Worm (Caenorhabditis elegans) whole organism, L3 larva: ENCODE results near the gene syx-6.

ENCODE experiments used
- aly-2 ChIP-seq: fragments of 150-350 bp; optimal IDR thresholded peaks from 2 replicates; lab custom pipeline; 2014; ENCODE audit warnings: missing biosample characterization, missing genetic modification characterization
- ama-1 ChIP-seq: fragments of 150-350 bp; optimal IDR thresholded peaks from 2 replicates; lab custom pipeline; 2018
- lin-15B ChIP-seq: fragments of 150-350 bp; optimal IDR thresholded peaks from 2 replicates; lab custom pipeline; 2014; ENCODE audit warnings: missing biosample characterization, missing genetic modification characterization
- nhr-11 ChIP-seq: fragments of 150-350 bp; optimal IDR thresholded peaks from 2 replicates; lab custom pipeline; 2014; ENCODE audit warnings: missing biosample characterization, missing genetic modification characterization
- nhr-12 ChIP-seq: fragments of 150-350 bp; optimal IDR thresholded peaks from 2 replicates; lab custom pipeline; 2014; ENCODE audit warnings: missing biosample characterization, missing genetic modification characterization
- pha-4 ChIP-seq: fragments of 150-350 bp; optimal IDR thresholded peaks from 2 replicates; lab custom pipeline; 2014; ENCODE audit warnings: missing biosample characterization, missing genetic modification reagents, missing genetic modification characterization
- pqm-1 ChIP-seq: fragments of 150-350 bp; optimal IDR thresholded peaks from 2 replicates; lab custom pipeline; 2017; ENCODE audit warnings: missing biosample characterization, missing genetic modification characterization, inconsistent platforms
- skn-1 ChIP-seq: fragments of 150-350 bp; optimal IDR thresholded peaks from 2 replicates; lab custom pipeline; 2014; ENCODE audit warnings: missing biosample characterization, missing genetic modification characterization
- unc-62 ChIP-seq: fragments of 150-350 bp; sonication (generic microtip); optimal IDR thresholded peaks from 4 replicates; lab custom pipeline; 2014; ENCODE audit warnings: missing biosample characterization, missing genetic modification reagents, missing genetic modification characterization
- zag-1 ChIP-seq: fragments of 150-350 bp; optimal IDR thresholded peaks from 2 replicates; lab custom pipeline; 2014; ENCODE audit warnings: missing biosample characterization, missing genetic modification characterization

DNA sequence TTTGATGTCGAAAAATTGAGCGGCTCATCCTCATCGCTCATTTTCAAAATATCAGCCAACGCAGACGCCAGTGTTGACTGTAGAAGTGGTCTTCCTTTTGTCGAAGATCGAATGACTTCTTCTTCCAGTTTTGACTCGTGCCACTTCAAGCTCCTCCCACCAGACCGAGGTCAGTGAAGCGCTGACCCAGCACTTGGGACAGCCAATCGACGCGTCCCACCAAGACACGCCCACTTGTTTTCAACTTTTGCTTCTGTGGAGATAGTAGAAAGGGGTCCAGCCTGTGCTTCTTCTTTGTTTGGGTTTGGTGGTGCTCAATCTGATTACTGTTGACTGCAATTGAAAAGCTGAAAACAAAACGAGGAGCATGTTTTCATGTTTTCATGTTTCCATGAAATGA is 34.9 kb downstream of the syx-6 start, which contains the start of gene fax-1:
- TF ChIP-seq aly-2 (tag; lab: Kevin White, UChicago) (no peak), nhr-12 (no peak), pqm-1 (tag; lab: Kevin White, UChicago) (no peak), unc-62 (GFP tag; lab: Kevin White, UChicago) (no peak), lin-15B (tag; lab: Kevin White, UChicago) (no peak), zag-1 (tag; lab: Kevin White, UChicago) (no peak), ama-1 (lab: Kevin White, UChicago) (no peak), nhr-11 (tag; lab: Kevin White, UChicago) (no peak), skn-1 (no peak), pha-4 (tag; lab: Kevin White, UChicago) (no peak)
